Fruit fly (Drosophila melanogaster) whole organism, embryonic: ENCODE results near the gene CG14135.
A peak's percentile ranks its signal among the peaks of the same experiment; 100 is the strongest.

Experiments used
- Bgb ChIP-seq: fragments of 200-800 bp; sonication (Bioruptor generic); IDR thresholded peaks from 2 replicates; pipeline ENCODE4 v1.3.6; 2022; ENCODE audit warnings: missing biosample characterization, missing genetic modification characterization; ENCODE audit not compliant: partially characterized antibody
- CG10431 ChIP-seq: fragments of 200-800 bp; sonication (Bioruptor generic); optimal IDR thresholded peaks from 3 replicates; lab custom pipeline; 2018; ENCODE audit warnings: missing biosample characterization, mild to moderate bottlenecking, missing genetic modification characterization
- CG11695 ChIP-seq: fragments of 200-800 bp; sonication (Bioruptor generic); IDR thresholded peaks from 3 replicates; pipeline ENCODE4 v1.3.6; 2022; ENCODE audit warnings: missing biosample characterization, missing genetic modification characterization
- CG12155 ChIP-seq: fragments of 200-800 bp; sonication (Bioruptor generic); optimal IDR thresholded peaks from 3 replicates; lab custom pipeline; 2016; ENCODE audit warnings: missing biosample characterization, missing genetic modification characterization
- CG12236 ChIP-seq: fragments of 200-800 bp; sonication (Bioruptor generic); optimal IDR thresholded peaks from 2 replicates; lab custom pipeline; 2016; ENCODE audit warnings: missing biosample characterization, missing genetic modification characterization
- CG13296 ChIP-seq: fragments of 200-800 bp; sonication (Bioruptor generic); optimal IDR thresholded peaks from 3 replicates; lab custom pipeline; 2018; ENCODE audit warnings: missing biosample characterization, mild to moderate bottlenecking, missing genetic modification characterization
- CG13775 ChIP-seq: fragments of 200-800 bp; sonication (Bioruptor generic); optimal IDR thresholded peaks from 3 replicates; lab custom pipeline; 2017; ENCODE audit warnings: missing biosample characterization, mild to moderate bottlenecking, missing genetic modification characterization
- CG15269 ChIP-seq: fragments of 200-800 bp; sonication (Bioruptor generic); optimal IDR thresholded peaks from 2 replicates; lab custom pipeline; 2018; ENCODE audit warnings: missing biosample characterization, mild to moderate bottlenecking, missing genetic modification characterization, moderate library complexity
- CG16779 ChIP-seq: fragments of 200-800 bp; sonication (Bioruptor generic); IDR thresholded peaks from 2 replicates; pipeline ENCODE4 v1.3.6; 2022; ENCODE audit warnings: missing biosample characterization, missing genetic modification characterization
- CG17361 ChIP-seq: fragments of 200-800 bp; sonication (Bioruptor generic); IDR thresholded peaks from 3 replicates; pipeline ENCODE4 v1.3.6; 2022; ENCODE audit warnings: missing biosample characterization, missing genetic modification characterization
- CG18011 ChIP-seq: fragments of 200-800 bp; sonication (Bioruptor generic); optimal IDR thresholded peaks from 2 replicates; lab custom pipeline; 2017; ENCODE audit warnings: missing biosample characterization, missing genetic modification characterization, mild to moderate bottlenecking, moderate library complexity, missing genotype
- CG31224 ChIP-seq: fragments of 200-800 bp; sonication (Bioruptor generic); IDR thresholded peaks from 2 replicates; pipeline ENCODE4 v1.3.6; 2022; ENCODE audit warnings: missing biosample characterization, missing genetic modification characterization
- CG34376 ChIP-seq: fragments of 200-800 bp; sonication (Bioruptor generic); optimal IDR thresholded peaks from 2 replicates; lab custom pipeline; 2018; ENCODE audit warnings: missing biosample characterization, mild to moderate bottlenecking, missing genetic modification characterization
- CG4707 ChIP-seq: fragments of 200-800 bp; sonication (Bioruptor generic); optimal IDR thresholded peaks from 2 replicates; lab custom pipeline; 2018; ENCODE audit warnings: missing biosample characterization, mild to moderate bottlenecking, missing genetic modification characterization, moderate library complexity
- CG4854 ChIP-seq: fragments of 200-800 bp; sonication (Bioruptor generic); optimal IDR thresholded peaks from 2 replicates; lab custom pipeline; 2016; ENCODE audit warnings: missing biosample characterization, missing genetic modification characterization, inconsistent platforms
- CG6254 ChIP-seq: fragments of 200-800 bp; sonication (Bioruptor generic); optimal IDR thresholded peaks from 3 replicates; lab custom pipeline; 2017; ENCODE audit warnings: mild to moderate bottlenecking, missing biosample characterization, missing genetic modification reagents, missing genetic modification characterization
- CG7372 ChIP-seq: fragments of 200-800 bp; sonication (Bioruptor generic); IDR thresholded peaks from 2 replicates; pipeline ENCODE4 v1.3.6; 2022; ENCODE audit warnings: missing biosample characterization, missing genetic modification characterization
- CG8478 ChIP-seq: fragments of >200 bp; optimal IDR thresholded peaks from 2 replicates; lab custom pipeline; 2018
- Camta ChIP-seq: fragments of 200-800 bp; sonication (Bioruptor generic); optimal IDR thresholded peaks from 2 replicates; lab custom pipeline; 2016; ENCODE audit warnings: missing biosample characterization, missing genetic modification characterization
- Dll ChIP-seq: fragments of 200-800 bp; sonication (Bioruptor generic); IDR thresholded peaks from 4 replicates; pipeline ENCODE4 v1.3.6; 2022; ENCODE audit warnings: missing biosample characterization, missing genetic modification characterization; ENCODE audit not compliant: partially characterized antibody
- Drgx ChIP-seq: fragments of 200-800 bp; sonication (Bioruptor generic); IDR thresholded peaks from 2 replicates; pipeline ENCODE4 v1.3.6; 2022; ENCODE audit warnings: missing biosample characterization, missing genetic modification characterization
- Eip74EF ChIP-seq, 2 experiments: fragments of 200-800 bp in 1 of 2; fragments of >200 bp in 1 of 2; sonication (Bioruptor generic) in 1 of 2; optimal IDR thresholded peaks; 2 replicates each; lab custom pipeline; 2017 to 2019; ENCODE audit warnings: missing biosample characterization in 2 of 2, missing genetic modification characterization in 2 of 2, mild to moderate bottlenecking in 1 of 2, moderate library complexity in 1 of 2
- H15 ChIP-seq: fragments of 200-800 bp; sonication (Bioruptor generic); IDR thresholded peaks from 3 replicates; pipeline ENCODE4 v1.3.6; 2022; ENCODE audit warnings: missing biosample characterization, missing genetic modification characterization
- Opbp ChIP-seq: fragments of 200-800 bp; sonication (Bioruptor generic); IDR thresholded peaks from 3 replicates; pipeline ENCODE4 v1.3.6; 2022; ENCODE audit warnings: missing biosample characterization, missing genetic modification characterization; ENCODE audit not compliant: partially characterized antibody
- Rx ChIP-seq: fragments of 200-800 bp; sonication (Bioruptor generic); IDR thresholded peaks from 2 replicates; pipeline ENCODE4 v1.3.6; 2022; ENCODE audit warnings: missing biosample characterization, missing genetic modification characterization
- Trl ChIP-seq, 3 experiments: fragments of >200 bp in 2 of 3; fragments of 200-800 bp in 1 of 3; sonication (Bioruptor generic) in 1 of 3; optimal IDR thresholded peaks; 2 replicates in 1 of 3; 3 replicates in 2 of 3; lab custom pipeline; 2016 to 2017; ENCODE audit warnings: missing biosample characterization in 1 of 3, missing genetic modification characterization in 1 of 3
- Xbp1 ChIP-seq: fragments of 200-800 bp; sonication (Bioruptor generic); optimal IDR thresholded peaks from 3 replicates; lab custom pipeline; 2016; ENCODE audit warnings: missing biosample characterization, mild to moderate bottlenecking, missing genetic modification characterization
- Xrp1 ChIP-seq: fragments of 200-800 bp; sonication (Bioruptor generic); IDR thresholded peaks from 2 replicates; pipeline ENCODE4 v1.3.6; 2022; ENCODE audit warnings: missing biosample characterization, missing genetic modification characterization
- al ChIP-seq: fragments of 200-800 bp; sonication (Bioruptor generic); IDR thresholded peaks from 2 replicates; pipeline ENCODE4 v1.3.6; 2022; ENCODE audit warnings: missing biosample characterization, missing genetic modification characterization
- ase ChIP-seq: fragments of 200-800 bp; sonication (Bioruptor generic); IDR thresholded peaks from 3 replicates; pipeline ENCODE4 v1.3.6; 2022; ENCODE audit warnings: missing biosample characterization, missing genetic modification characterization
- az2 ChIP-seq: fragments of 200-800 bp; sonication (Bioruptor generic); optimal IDR thresholded peaks from 3 replicates; lab custom pipeline; 2016; ENCODE audit warnings: missing biosample characterization, missing genetic modification characterization
- bab2 ChIP-seq: fragments of 200-800 bp; sonication (Bioruptor generic); optimal IDR thresholded peaks from 2 replicates; lab custom pipeline; 2016; ENCODE audit warnings: missing biosample characterization, missing genetic modification characterization
- bcd ChIP-seq: fragments of 200-800 bp; sonication (Bioruptor generic); optimal IDR thresholded peaks from 2 replicates; lab custom pipeline; 2017; ENCODE audit warnings: missing biosample characterization, mild to moderate bottlenecking, missing genetic modification characterization
- btn ChIP-seq: fragments of 200-800 bp; sonication (Bioruptor generic); optimal IDR thresholded peaks from 2 replicates; lab custom pipeline; 2016; ENCODE audit warnings: missing biosample characterization, missing genetic modification characterization
- cato ChIP-seq: fragments of 200-800 bp; sonication (Bioruptor generic); optimal IDR thresholded peaks from 2 replicates; lab custom pipeline; 2016; ENCODE audit warnings: missing biosample characterization, missing genetic modification characterization, borderline replicate concordance
- cg ChIP-seq: fragments of 200-800 bp; sonication (Bioruptor generic); optimal IDR thresholded peaks from 3 replicates; lab custom pipeline; 2019; ENCODE audit warnings: missing biosample characterization, mild to moderate bottlenecking, missing genetic modification characterization, moderate library complexity
- dmrt11E ChIP-seq: fragments of 200-800 bp; sonication (Bioruptor generic); optimal IDR thresholded peaks from 3 replicates; lab custom pipeline; 2018; ENCODE audit warnings: missing biosample characterization, mild to moderate bottlenecking, missing genetic modification characterization, moderate library complexity
- dpn ChIP-seq, 2 experiments: fragments of 200-800 bp; sonication (Bioruptor generic); optimal IDR thresholded peaks; 3 replicates each; lab custom pipeline; 2016; ENCODE audit warnings: missing biosample characterization in 2 of 2, missing genetic modification characterization in 2 of 2
- gfzf ChIP-seq: fragments of 200-800 bp; sonication (Bioruptor generic); optimal IDR thresholded peaks from 2 replicates; lab custom pipeline; 2016; ENCODE audit warnings: missing biosample characterization, mild to moderate bottlenecking, missing genetic modification characterization, moderate library complexity
- lab ChIP-seq: fragments of 200-800 bp; sonication (Bioruptor generic); optimal IDR thresholded peaks from 3 replicates; lab custom pipeline; 2017; ENCODE audit warnings: missing biosample characterization, missing genetic modification characterization, mild to moderate bottlenecking, moderate library complexity, missing genetic modification reagents
- mam ChIP-seq: fragments of 200-800 bp; sonication (Bioruptor generic); optimal IDR thresholded peaks from 3 replicates; lab custom pipeline; 2016; ENCODE audit warnings: missing biosample characterization, missing genetic modification characterization
- pnt ChIP-seq: fragments of 200-800 bp; sonication (Bioruptor generic); optimal IDR thresholded peaks from 3 replicates; lab custom pipeline; 2016; ENCODE audit warnings: missing biosample characterization, missing genetic modification characterization
- sc ChIP-seq, 3 experiments: fragments of >200 bp in 2 of 3; fragments of 200-800 bp in 1 of 3; sonication (Bioruptor generic) in 1 of 3; optimal IDR thresholded peaks; 2 replicates in 2 of 3; 3 replicates in 1 of 3; lab custom pipeline; 2017; ENCODE audit warnings: mild to moderate bottlenecking in 1 of 3, missing biosample characterization in 1 of 3, missing genetic modification characterization in 1 of 3, missing genetic modification reagents in 1 of 3
- sens ChIP-seq: fragments of 200-800 bp; sonication (Bioruptor generic); peaks from one replicate; lab custom pipeline; 2016; ENCODE audit warnings: missing biosample characterization, missing genetic modification characterization
- slp2 ChIP-seq: fragments of 200-800 bp; sonication (Bioruptor generic); optimal IDR thresholded peaks from 2 replicates; lab custom pipeline; 2016; ENCODE audit warnings: missing biosample characterization, missing genetic modification characterization
- stwl ChIP-seq: fragments of 200-800 bp; sonication (Bioruptor generic); optimal IDR thresholded peaks from 3 replicates; lab custom pipeline; 2018; ENCODE audit warnings: missing biosample characterization, mild to moderate bottlenecking, missing genetic modification characterization, moderate library complexity
- tna ChIP-seq: fragments of 200-800 bp; sonication (Bioruptor generic); IDR thresholded peaks from 2 replicates; pipeline ENCODE4 v1.3.6; 2022; ENCODE audit warnings: missing biosample characterization, missing genetic modification characterization; ENCODE audit not compliant: partially characterized antibody
- zfh2 ChIP-seq: fragments of 200-800 bp; sonication (Bioruptor generic); optimal IDR thresholded peaks from 2 replicates; lab custom pipeline; 2016; ENCODE audit warnings: missing biosample characterization, missing genetic modification characterization

The CG14135 gene

dm6 chr3L:11685876-11686275, 5.5 kb upstream of the CG14135 start (continued):
- no peak for TF ChIP-seq pnt (GFP tag; lab: Kevin White, UChicago)
- no peak for TF ChIP-seq CG13296 (GFP tag; lab: Kevin White, UChicago)
- peak; percentile 27 for TF ChIP-seq sens (GFP tag; lab: Kevin White, UChicago)
- TF ChIP-seq cato (GFP tag; lab: Kevin White, UChicago): no peak
- no peak for TF ChIP-seq bab2 (GFP tag; lab: Kevin White, UChicago)
- no peak for TF ChIP-seq Rx (GFP tag; lab: Robert Waterston, UW)
- TF ChIP-seq al (GFP tag; lab: Robert Waterston, UW): no peak
- TF ChIP-seq Opbp (GFP tag; lab: Robert Waterston, UW): no peak
- TF ChIP-seq Dll: no peak
- no peak for TF ChIP-seq stwl (tag; lab: Kevin White, UChicago)
- TF ChIP-seq CG10431: peak; percentile 74
- no peak for TF ChIP-seq cg (GFP tag; lab: Kevin White, UChicago)
- no peak for TF ChIP-seq Trl (optimal IDR thresholded peaks at IDR 0.05; lab: Kevin White, UChicago)
- no peak for TF ChIP-seq Trl (GFP tag; optimal IDR thresholded peaks at IDR 0.05; lab: Kevin White, UChicago)
- TF ChIP-seq CG4707 (GFP tag; lab: Kevin White, UChicago): no peak
- TF ChIP-seq Camta (GFP tag; lab: Kevin White, UChicago): no peak
- no peak for TF ChIP-seq sc (optimal IDR thresholded peaks at IDR 0.05; lab: Kevin White, UChicago)
- TF ChIP-seq sc (GFP tag; optimal IDR thresholded peaks at IDR 0.05; lab: Kevin White, UChicago): no peak

- TF ChIP-seq CG12236 (GFP tag; lab: Kevin White, UChicago) (no peak), CG15269 (tag; lab: Kevin White, UChicago) (no peak), btn (no peak), CG34376 (GFP tag; lab: Kevin White, UChicago) (peak; percentile 74), CG18011 (GFP tag; lab: Kevin White, UChicago) (no peak), CG13296 (GFP tag; lab: Kevin White, UChicago) (peak; percentile 20), tna (GFP tag; lab: Robert Waterston, UW) (no peak), Eip74EF (GFP tag; optimal IDR thresholded peaks at IDR 0.05; lab: Kevin White, UChicago) (no peak), CG31224 (GFP tag; lab: Robert Waterston, UW) (no peak), CG6254 (GFP tag; lab: Kevin White, UChicago) (no peak), H15 (GFP tag; lab: Robert Waterston, UW) (no peak), slp2 (GFP tag; lab: Kevin White, UChicago) (no peak), CG4854 (no peak), CG12155 (GFP tag; lab: Kevin White, UChicago) (no peak), bcd (GFP tag; lab: Kevin White, UChicago) (no peak), gfzf (no peak), sc (optimal IDR thresholded peaks at IDR 0.05; lab: Kevin White, UChicago) (no peak), sc (GFP tag; optimal IDR thresholded peaks at IDR 0.05; lab: Kevin White, UChicago) (no peak), zfh2 (no peak), CG8478 (lab: Kevin White, UChicago) (no peak), lab (GFP tag; lab: Kevin White, UChicago) (peak; percentile 28), dpn (GFP tag; optimal IDR thresholded peaks at IDR 0.05; lab: Kevin White, UChicago) (no peak), az2 (GFP tag; lab: Kevin White, UChicago) (no peak), CG7372 (GFP tag; lab: Robert Waterston, UW) (no peak), Bgb (GFP tag; lab: Robert Waterston, UW) (no peak), CG17361 (no peak), CG11695 (GFP tag; lab: Robert Waterston, UW) (no peak), Xbp1 (GFP tag; lab: Kevin White, UChicago) (no peak), CG16779 (GFP tag; lab: Robert Waterston, UW) (no peak), Drgx (GFP tag; lab: Robert Waterston, UW) (no peak), Xrp1 (GFP tag; lab: Robert Waterston, UW) (no peak), mam (GFP tag; lab: Kevin White, UChicago) (no peak), ase (GFP tag; lab: Robert Waterston, UW) (no peak), dmrt11E (no peak), CG13775 (GFP tag; lab: Kevin White, UChicago) (no peak)
Measured at dm6 chr3L:11689832-11690602, 1.4 kb upstream of the CG14135 start.
